Worm (Caenorhabditis elegans) whole organism, late embryonic: ENCODE results near the gene T27A10.5.

Experiments
- ceh-24 ChIP-seq: sonication (generic microtip); optimal IDR thresholded peaks from 2 replicates; lab custom pipeline; 2016; ENCODE audit warnings: mild to moderate bottlenecking, missing genetic modification characterization, missing compliant biosample characterization
- lin-11 ChIP-seq: fragments of 200-800 bp; sonication (Bioruptor generic); optimal IDR thresholded peaks from 2 replicates; lab custom pipeline; 2018; ENCODE audit warnings: mild to moderate bottlenecking, missing genetic modification characterization, missing compliant biosample characterization
- nhr-11 ChIP-seq: fragments of 150-350 bp; optimal IDR thresholded peaks from 2 replicates; lab custom pipeline; 2014; ENCODE audit warnings: missing biosample characterization, missing genetic modification characterization
- pag-3 ChIP-seq: sonication (generic microtip); optimal IDR thresholded peaks from 2 replicates; lab custom pipeline; 2016; ENCODE audit warnings: missing compliant biosample characterization, missing genetic modification characterization, borderline replicate concordance
- pha-4 ChIP-seq: fragments of 150-350 bp; optimal IDR thresholded peaks from 2 replicates; lab custom pipeline; 2018; ENCODE audit warnings: missing biosample characterization, missing genetic modification reagents, missing genetic modification characterization
- pqm-1 ChIP-seq: sonication (generic microtip); optimal IDR thresholded peaks from 2 replicates; lab custom pipeline; 2016; ENCODE audit warnings: missing genetic modification characterization, missing compliant biosample characterization
- rnt-1 ChIP-seq: sonication (generic microtip); optimal IDR thresholded peaks from 2 replicates; lab custom pipeline; 2016; ENCODE audit warnings: missing genetic modification characterization, missing compliant biosample characterization
- unc-86 ChIP-seq: sonication (generic microtip); optimal IDR thresholded peaks from 2 replicates; lab custom pipeline; 2016; ENCODE audit warnings: missing genetic modification characterization, missing compliant biosample characterization
- ztf-16 ChIP-seq: sonication (generic microtip); optimal IDR thresholded peaks from 2 replicates; lab custom pipeline; 2017; ENCODE audit warnings: missing genetic modification characterization, missing compliant biosample characterization

ce11 chrX:3611740-3612139 is 38.4 kb upstream of the T27A10.5 start:
- no peak for TF ChIP-seq nhr-11 (tag; lab: Kevin White, UChicago)
- TF ChIP-seq ceh-24, result no peak
- TF ChIP-seq pag-3 (tag; lab: Kevin White, UChicago), result no peak
- TF ChIP-seq lin-11, result no peak
- TF ChIP-seq pqm-1, result no peak
- no peak for TF ChIP-seq unc-86 (tag; lab: Kevin White, UChicago)
- no peak for TF ChIP-seq rnt-1 (tag; lab: Kevin White, UChicago)
- no peak for TF ChIP-seq pha-4 (tag; lab: Kevin White, UChicago)
- no peak for TF ChIP-seq ztf-16 (tag; lab: Kevin White, UChicago)
